Fruit fly (Drosophila melanogaster) whole organism, prepupa: Measurements from ENCODE around the gene CG31251.

ENCODE experiments used
- Blimp-1 ChIP-seq: fragments of 200-800 bp; sonication (Bioruptor generic); optimal IDR thresholded peaks from 3 replicates; lab custom pipeline; 2017; ENCODE audit warnings: missing biosample characterization, missing genetic modification characterization, mild to moderate bottlenecking, moderate library complexity, missing genetic modification reagents
- CG10631 ChIP-seq: fragments of 200-800 bp; sonication (Bioruptor generic); optimal IDR thresholded peaks from 2 replicates; lab custom pipeline; 2016; ENCODE audit warnings: missing biosample characterization, missing genetic modification characterization
- CG10669 ChIP-seq: fragments of 200-800 bp; sonication (Bioruptor generic); optimal IDR thresholded peaks from 3 replicates; lab custom pipeline; 2018; ENCODE audit warnings: missing biosample characterization, mild to moderate bottlenecking, missing genetic modification characterization, moderate library complexity
- CG11294 ChIP-seq: fragments of 200-800 bp; sonication (Bioruptor generic); IDR thresholded peaks from 2 replicates; pipeline ENCODE4 v1.3.6; 2022; ENCODE audit warnings: missing biosample characterization, missing genetic modification characterization
- CG11762 ChIP-seq: fragments of 200-800 bp; sonication (Bioruptor generic); optimal IDR thresholded peaks from 3 replicates; lab custom pipeline; 2016; ENCODE audit warnings: missing biosample characterization, missing genetic modification characterization; ENCODE audit not compliant: insufficient read depth
- CG11902 ChIP-seq: fragments of 200-800 bp; sonication (Bioruptor generic); optimal IDR thresholded peaks from 3 replicates; lab custom pipeline; 2016; ENCODE audit warnings: missing biosample characterization, missing genetic modification characterization
- CG1621 ChIP-seq: fragments of 200-800 bp; sonication (Bioruptor generic); optimal IDR thresholded peaks from 3 replicates; lab custom pipeline; 2018; ENCODE audit warnings: missing biosample characterization, mild to moderate bottlenecking, missing genetic modification characterization
- CG16779 ChIP-seq: fragments of 200-800 bp; sonication (Bioruptor generic); optimal IDR thresholded peaks from 3 replicates; lab custom pipeline; 2017; ENCODE audit warnings: missing biosample characterization, mild to moderate bottlenecking, missing genetic modification characterization
- CG31627 ChIP-seq: fragments of 200-800 bp; sonication (Bioruptor generic); optimal IDR thresholded peaks from 3 replicates; lab custom pipeline; 2016; ENCODE audit warnings: missing biosample characterization, missing genetic modification characterization
- CG32006 ChIP-seq: fragments of 200-800 bp; sonication (Bioruptor generic); optimal IDR thresholded peaks from 3 replicates; lab custom pipeline; 2017; ENCODE audit warnings: missing biosample characterization, mild to moderate bottlenecking, missing genetic modification characterization
- CG34406 ChIP-seq: fragments of 200-800 bp; sonication (Bioruptor generic); optimal IDR thresholded peaks from 3 replicates; lab custom pipeline; 2016; ENCODE audit warnings: missing biosample characterization, missing genetic modification characterization
- CG3919 ChIP-seq: fragments of 200-800 bp; sonication (Bioruptor generic); optimal IDR thresholded peaks from 3 replicates; lab custom pipeline; 2016; ENCODE audit warnings: missing biosample characterization, missing genetic modification characterization
- CG4318 ChIP-seq: fragments of 200-800 bp; sonication (Bioruptor generic); optimal IDR thresholded peaks from 3 replicates; lab custom pipeline; 2017; ENCODE audit warnings: missing biosample characterization, mild to moderate bottlenecking, missing genetic modification characterization
- CG6163 ChIP-seq: fragments of 200-800 bp; sonication (Bioruptor generic); IDR thresholded peaks from 3 replicates; pipeline ENCODE4 v1.3.6; 2022; ENCODE audit warnings: missing biosample characterization, missing genetic modification characterization
- CG6276 ChIP-seq: fragments of 200-800 bp; sonication (Bioruptor generic); optimal IDR thresholded peaks from 2 replicates; lab custom pipeline; 2017; ENCODE audit warnings: missing biosample characterization, mild to moderate bottlenecking, missing genetic modification characterization
- CG6792 ChIP-seq: fragments of 200-800 bp; sonication (Bioruptor generic); optimal IDR thresholded peaks from 3 replicates; lab custom pipeline; 2016; ENCODE audit warnings: missing biosample characterization, missing genetic modification characterization
- CG6808 ChIP-seq: fragments of 200-800 bp; sonication (Bioruptor generic); optimal IDR thresholded peaks from 3 replicates; lab custom pipeline; 2017; ENCODE audit warnings: missing biosample characterization, missing genetic modification characterization, mild to moderate bottlenecking, moderate library complexity, missing genetic modification reagents
- CG6854 ChIP-seq: fragments of 200-800 bp; sonication (Bioruptor generic); optimal IDR thresholded peaks from 2 replicates; lab custom pipeline; 2017; ENCODE audit warnings: missing biosample characterization, mild to moderate bottlenecking, missing genetic modification characterization
- CG8119 ChIP-seq: fragments of 200-800 bp; sonication (Bioruptor generic); IDR thresholded peaks from 3 replicates; pipeline ENCODE4 v1.3.6; 2022; ENCODE audit warnings: missing biosample characterization, missing genetic modification characterization
- CG8319 ChIP-seq: fragments of 200-800 bp; sonication (Bioruptor generic); optimal IDR thresholded peaks from 3 replicates; lab custom pipeline; 2016; ENCODE audit warnings: missing biosample characterization, missing genetic modification characterization
- CG8632 ChIP-seq: fragments of 200-800 bp; sonication (Bioruptor generic); optimal IDR thresholded peaks from 3 replicates; lab custom pipeline; 2016; ENCODE audit warnings: missing biosample characterization, missing genetic modification characterization
- CG9139 ChIP-seq: fragments of 200-800 bp; sonication (Bioruptor generic); optimal IDR thresholded peaks from 3 replicates; lab custom pipeline; 2017; ENCODE audit warnings: missing biosample characterization, mild to moderate bottlenecking, missing genetic modification characterization
- Eip75B ChIP-seq: fragments of 200-800 bp; sonication (Bioruptor generic); optimal IDR thresholded peaks from 3 replicates; lab custom pipeline; 2016; ENCODE audit warnings: missing biosample characterization, missing genetic modification characterization
- Ets21C ChIP-seq: fragments of 200-800 bp; sonication (Bioruptor generic); optimal IDR thresholded peaks from 3 replicates; lab custom pipeline; 2016; ENCODE audit warnings: missing biosample characterization, missing genetic modification characterization
- Ets96B ChIP-seq: fragments of 200-800 bp; optimal IDR thresholded peaks from 2 replicates; lab custom pipeline; 2019; ENCODE audit warnings: missing biosample characterization, mild to moderate bottlenecking, missing genetic modification characterization, moderate library complexity
- Gug ChIP-seq: fragments of 200-800 bp; sonication (Bioruptor generic); IDR thresholded peaks from 2 replicates; pipeline ENCODE4 v1.3.6; 2022; ENCODE audit warnings: missing biosample characterization, missing genetic modification characterization
- Hr38 ChIP-seq: sonication (Bioruptor generic); optimal IDR thresholded peaks from 2 replicates; lab custom pipeline; 2016; ENCODE audit warnings: missing biosample characterization, missing genetic modification characterization
- Hr4 ChIP-seq: fragments of 200-800 bp; sonication (Bioruptor generic); optimal IDR thresholded peaks from 3 replicates; lab custom pipeline; 2016; ENCODE audit warnings: missing biosample characterization, missing genetic modification characterization
- Lpt ChIP-seq: fragments of 200-800 bp; sonication (Bioruptor generic); optimal IDR thresholded peaks from 3 replicates; lab custom pipeline; 2016; ENCODE audit warnings: missing biosample characterization, missing genetic modification characterization
- Smox ChIP-seq: fragments of 200-800 bp; sonication (Bioruptor generic); optimal IDR thresholded peaks from 3 replicates; lab custom pipeline; 2016; ENCODE audit warnings: missing biosample characterization, missing genetic modification characterization
- Sox102F ChIP-seq: fragments of 200-800 bp; sonication (Bioruptor generic); optimal IDR thresholded peaks from 2 replicates; lab custom pipeline; 2016; ENCODE audit warnings: missing biosample characterization, mild to moderate bottlenecking, missing genetic modification characterization
- Sox14 ChIP-seq: fragments of 200-800 bp; sonication (Bioruptor generic); optimal IDR thresholded peaks from 3 replicates; lab custom pipeline; 2016; ENCODE audit warnings: missing biosample characterization, missing genetic modification characterization
- achi ChIP-seq: fragments of 200-800 bp; sonication (Bioruptor generic); optimal IDR thresholded peaks from 3 replicates; lab custom pipeline; 2016; ENCODE audit warnings: missing biosample characterization, missing genetic modification characterization
- acj6 ChIP-seq: fragments of 200-800 bp; sonication (Bioruptor generic); optimal IDR thresholded peaks from 3 replicates; lab custom pipeline; 2016; ENCODE audit warnings: missing biosample characterization, missing genetic modification characterization
- dsx ChIP-seq: fragments of 200-800 bp; optimal IDR thresholded peaks from 3 replicates; lab custom pipeline; 2019; ENCODE audit warnings: missing biosample characterization, mild to moderate bottlenecking, missing genetic modification characterization, moderate library complexity; ENCODE audit not compliant: poor library complexity, severe bottlenecking
- eg ChIP-seq: fragments of 200-800 bp; sonication (Bioruptor generic); IDR thresholded peaks from 3 replicates; pipeline ENCODE4 v1.3.6; 2022; ENCODE audit warnings: missing biosample characterization, missing genetic modification characterization
- esn ChIP-seq: fragments of 200-800 bp; sonication (Bioruptor generic); optimal IDR thresholded peaks from 2 replicates; lab custom pipeline; 2016; ENCODE audit warnings: missing biosample characterization, mild to moderate bottlenecking, missing genetic modification characterization, moderate library complexity
- fd85E ChIP-seq: fragments of 200-800 bp; sonication (Bioruptor generic); optimal IDR thresholded peaks from 3 replicates; lab custom pipeline; 2016; ENCODE audit warnings: missing biosample characterization, missing genetic modification characterization
- lz ChIP-seq: fragments of 200-800 bp; sonication (Bioruptor generic); optimal IDR thresholded peaks from 3 replicates; lab custom pipeline; 2016; ENCODE audit warnings: missing biosample characterization, missing genetic modification characterization
- net ChIP-seq: fragments of 200-800 bp; sonication (Bioruptor generic); optimal IDR thresholded peaks from 3 replicates; lab custom pipeline; 2016; ENCODE audit warnings: missing biosample characterization, missing genetic modification characterization
- pdm3 ChIP-seq: fragments of 200-800 bp; sonication (Bioruptor generic); optimal IDR thresholded peaks from 3 replicates; lab custom pipeline; 2016; ENCODE audit warnings: missing biosample characterization, missing genetic modification characterization
- salr ChIP-seq, 2 experiments: fragments of 200-800 bp; sonication (Bioruptor generic); optimal IDR thresholded peaks; 3 replicates each; lab custom pipeline; 2016 to 2018; ENCODE audit warnings: missing biosample characterization in 2 of 2, missing genetic modification characterization in 2 of 2, mild to moderate bottlenecking in 1 of 2
- ss ChIP-seq, 2 experiments: fragments of 200-800 bp; sonication (Bioruptor generic); optimal IDR thresholded peaks; 2 replicates in 1 of 2; 3 replicates in 1 of 2; lab custom pipeline; 2017 to 2018; ENCODE audit warnings: mild to moderate bottlenecking in 2 of 2, missing biosample characterization in 2 of 2, missing genetic modification characterization in 2 of 2, moderate library complexity in 1 of 2
- svp ChIP-seq: fragments of 200-800 bp; sonication (Bioruptor generic); peaks from one replicate; lab custom pipeline; 2016; ENCODE audit warnings: missing biosample characterization, missing genetic modification characterization
- vri ChIP-seq: fragments of 200-800 bp; sonication (Bioruptor generic); optimal IDR thresholded peaks from 3 replicates; lab custom pipeline; 2016; ENCODE audit warnings: missing biosample characterization, mild to moderate bottlenecking, missing genetic modification characterization

The CG31251 gene

DNA sequence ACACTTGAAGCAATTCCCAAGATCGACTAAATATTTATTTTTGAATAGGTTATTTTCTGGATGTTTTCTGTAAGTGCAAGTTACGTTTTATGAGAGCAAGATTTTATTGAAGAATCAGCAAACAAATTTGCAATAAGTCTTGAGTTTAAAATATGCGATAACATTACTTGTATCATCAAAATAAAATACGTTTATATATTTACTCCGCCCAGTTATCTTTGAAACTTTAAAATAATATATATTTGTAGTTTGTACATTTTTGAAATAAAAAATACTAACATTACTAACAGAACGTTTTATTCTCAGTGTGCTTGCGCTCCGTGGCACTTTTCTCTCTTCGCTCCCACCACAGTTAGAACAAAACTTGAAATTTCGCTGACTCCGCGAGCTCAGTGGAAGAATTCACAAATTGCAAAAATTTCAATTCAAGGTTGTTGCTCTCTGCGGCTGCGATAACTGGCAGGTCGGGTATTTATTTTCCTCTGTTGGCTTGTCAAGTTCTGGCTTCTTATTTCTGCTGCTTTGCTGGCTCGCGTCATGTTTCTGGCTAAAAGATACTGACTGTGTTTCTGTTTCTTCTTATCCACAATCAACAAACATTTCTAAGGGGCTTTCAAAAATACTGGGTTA is 5.2 kb downstream of the CG31251 start (continued):
- TF ChIP-seq Blimp-1 (GFP tag; lab: Kevin White, UChicago) (peak; percentile 78), CG6854 (GFP tag; lab: Kevin White, UChicago) (peak; percentile 89), CG6808 (GFP tag; lab: Kevin White, UChicago) (peak; percentile 85), esn (GFP tag; lab: Kevin White, UChicago) (peak; percentile 95), Sox14 (GFP tag; lab: Kevin White, UChicago) (peak; percentile 89), lz (GFP tag; lab: Kevin White, UChicago) (peak; percentile 91), acj6 (peak; percentile 86), CG4318 (GFP tag; lab: Kevin White, UChicago) (no peak), CG11294 (0 out of 2 replicates have a peak, but pooled peaks have one; percentile 60), CG9139 (GFP tag; lab: Kevin White, UChicago) (peak; percentile 19), Gug (peak; percentile 70), CG6792 (GFP tag; lab: Kevin White, UChicago) (peak; percentile 87), ss (GFP tag; optimal IDR thresholded peaks at IDR 0.05; lab: Kevin White, UChicago) (peak; percentile 68 to 80), fd85E (GFP tag; lab: Kevin White, UChicago) (peak; percentile 39), CG1621 (tag; lab: Kevin White, UChicago) (peak; percentile 53), Smox (GFP tag; lab: Kevin White, UChicago) (peak; percentile 91), eg (GFP tag; lab: Robert Waterston, UW) (no peak; the same call in 2 of the 3 replicates), CG11762 (GFP tag; lab: Kevin White, UChicago) (peak; percentile 86), Hr38 (no peak), Ets96B (tag; lab: Kevin White, UChicago) (peak; percentile 80), CG8319 (peak; percentile 69), Eip75B (GFP tag; lab: Kevin White, UChicago) (peak; percentile 86), salr (GFP tag; optimal IDR thresholded peaks at IDR 0.05; lab: Kevin White, UChicago) (peak; percentile 56 to 92), CG34406 (GFP tag; lab: Kevin White, UChicago) (peak; percentile 88), CG16779 (tag; lab: Kevin White, UChicago) (peak; percentile 33), CG8119 (GFP tag; lab: Robert Waterston, UW) (peak; percentile 91), CG31627 (GFP tag; lab: Kevin White, UChicago) (peak; percentile 86), Lpt (GFP tag; lab: Kevin White, UChicago) (peak; percentile 88), CG11902 (GFP tag; lab: Kevin White, UChicago) (peak; percentile 55), Sox102F (GFP tag; lab: Kevin White, UChicago) (peak; percentile 90), CG3919 (GFP tag; lab: Kevin White, UChicago) (peak; percentile 90), achi (GFP tag; lab: Kevin White, UChicago) (peak; percentile 90), CG10631 (peak; percentile 89), Ets21C (GFP tag; lab: Kevin White, UChicago) (peak; percentile 78), svp (GFP tag; lab: Kevin White, UChicago) (peak; percentile 97), Hr4 (GFP tag; lab: Kevin White, UChicago) (peak; percentile 87), CG32006 (GFP tag; lab: Kevin White, UChicago) (peak; percentile 95), CG8632 (peak; percentile 83)

DNA sequence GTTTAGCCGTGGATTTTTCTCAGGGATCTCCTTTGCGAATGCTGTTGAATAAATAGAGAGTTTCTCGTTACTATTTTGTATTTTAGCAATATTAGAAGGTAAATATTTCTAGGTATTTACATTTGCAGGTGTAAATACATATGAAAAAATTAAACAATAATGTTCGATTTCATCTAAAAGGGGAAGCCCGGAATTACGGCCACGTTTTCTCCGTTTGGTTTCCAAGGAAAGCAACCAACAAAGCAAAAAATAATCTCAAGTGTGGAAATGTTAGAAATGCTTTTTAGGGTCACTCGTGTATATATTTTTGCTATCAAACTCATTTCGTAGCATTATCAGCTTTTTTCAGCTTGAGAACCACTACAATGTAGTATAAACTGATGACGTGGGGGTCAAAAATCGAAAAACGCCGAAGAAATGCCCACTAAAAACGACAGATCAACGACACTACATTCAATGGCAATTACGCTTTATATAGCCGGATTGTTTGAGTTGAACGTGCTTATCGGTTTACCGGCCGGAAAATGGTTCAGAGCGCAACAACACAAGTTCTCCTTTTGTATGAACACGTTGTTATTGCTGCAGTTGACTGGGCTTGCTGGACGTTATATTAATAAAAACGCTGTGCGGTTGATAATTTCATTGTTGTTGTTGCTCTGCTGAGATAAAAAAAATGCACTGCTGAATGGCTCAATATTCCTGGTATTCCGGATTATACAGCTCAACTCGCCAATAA is 6.4 kb downstream of the CG31251 start:
- no peak for TF ChIP-seq CG10669 (GFP tag; lab: Kevin White, UChicago)
- TF ChIP-seq Lpt (GFP tag; lab: Kevin White, UChicago): no peak
- TF ChIP-seq svp (GFP tag; lab: Kevin White, UChicago): peak; percentile 86
- TF ChIP-seq CG6276: no peak
- TF ChIP-seq net (GFP tag; lab: Kevin White, UChicago): no peak
- TF ChIP-seq fd85E (GFP tag; lab: Kevin White, UChicago): no peak
- peak; percentile 49 for TF ChIP-seq dsx (GFP tag; lab: Kevin White, UChicago)
- no peak for TF ChIP-seq pdm3 (GFP tag; lab: Kevin White, UChicago)
- TF ChIP-seq CG6163 (GFP tag; lab: Robert Waterston, UW): no peak
- peak; percentile 44 for TF ChIP-seq vri (GFP tag; lab: Kevin White, UChicago)
- no peak for TF ChIP-seq CG9139 (GFP tag; lab: Kevin White, UChicago)
